Worm (Caenorhabditis elegans) whole organism, midembryonic: Measurements from ENCODE around the gene twk-43.

Experiments used
- klf-2 ChIP-seq: fragments of 200-800 bp; sonication (Bioruptor generic); conservative IDR thresholded peaks from 2 replicates; pipeline ENCODE4 v1.3.6; 2022; ENCODE audit warnings: missing genetic modification reagents, missing genetic modification characterization, missing compliant biosample characterization
- med-1 ChIP-seq: sonication (generic microtip); optimal IDR thresholded peaks from 2 replicates; lab custom pipeline; 2017; ENCODE audit warnings: missing genetic modification characterization, mild to moderate bottlenecking, missing compliant biosample characterization, antibody characterized with exemption, missing genetic modification reagents; ENCODE audit not compliant: insufficient read depth
- ztf-23 ChIP-seq: fragments of 200-800 bp; sonication (Bioruptor generic); IDR thresholded peaks from 2 replicates; pipeline ENCODE4 v1.3.6; 2022; ENCODE audit warnings: missing genetic modification reagents, missing genetic modification characterization, missing compliant biosample characterization

ce11 chrV:13304663-13305188 lies 41.4 kb upstream of the twk-43 start, which contains the start of gene C26E1.2:
- no peak for TF ChIP-seq ztf-23 (GFP tag; lab: Robert Waterston, UW)
- TF ChIP-seq med-1 (GFP tag; lab: Kevin White, UChicago), result no peak
- no peak for TF ChIP-seq klf-2 (GFP tag; lab: Robert Waterston, UW)
